Worm (Caenorhabditis elegans): ENCODE data around the gene C06B8.2.
A peak's percentile ranks its signal among the peaks of the same experiment; 100 is the strongest.

- TF ChIP-seq Y79H2A.3 (GFP tag; conservative IDR thresholded peaks at IDR 0.05) (no peak), zim-3 (tag; optimal IDR thresholded peaks at IDR 0.05) (no peak), F23B12.7 (tag; optimal IDR thresholded peaks at IDR 0.05; ENCODE audit: insufficient read depth) (no peak), ama-1 (optimal IDR thresholded peaks at IDR 0.05) (no peak), ama-1 (GFP tag; optimal IDR thresholded peaks at IDR 0.05) (peak in 1 of 2 experiments; percentile 46), mxl-1 (tag; optimal IDR thresholded peaks at IDR 0.05) (no peak), hlh-12 (tag; optimal IDR thresholded peaks at IDR 0.05) (no peak)
Measured at ce11 chrV:15479825-15480224, 1.3 kb upstream of the C06B8.2 start.

Data from whole organism, young adult.